Fruit fly (Drosophila melanogaster): ENCODE results near the gene CG15742.

DNA sequence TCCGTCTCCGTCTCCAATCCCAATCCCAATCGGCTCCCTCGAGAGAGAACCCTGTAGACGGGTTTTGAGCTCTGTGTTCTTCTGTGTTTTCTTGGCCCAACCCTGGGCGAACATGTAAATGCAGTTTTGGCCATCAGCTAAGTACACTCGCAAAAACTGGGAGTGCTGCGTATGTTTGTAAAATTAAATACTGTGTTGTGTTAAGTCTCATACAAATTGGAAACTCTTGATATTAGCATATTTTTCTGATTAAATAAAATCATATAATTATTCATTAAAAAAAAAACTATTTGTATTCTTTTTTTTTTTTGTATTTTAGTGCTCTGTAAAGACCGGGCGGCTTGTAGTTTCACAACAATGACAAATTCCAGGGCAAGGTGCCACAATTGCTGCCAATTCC is 12.5 kb downstream of the CG15742 start:
- TF ChIP-seq CG8478 (optimal IDR thresholded peaks at IDR 0.05) = no peak
- no peak for TF ChIP-seq usp (GFP tag; optimal IDR thresholded peaks at IDR 0.05)
- no peak for TF ChIP-seq EcR (GFP tag; optimal IDR thresholded peaks at IDR 0.05)
- no peak for TF ChIP-seq psq (optimal IDR thresholded peaks at IDR 0.05)
- TF ChIP-seq pan (optimal IDR thresholded peaks at IDR 0.05) = no peak

Measured in whole organism.